Fruit fly (Drosophila melanogaster): Measurements from ENCODE around the gene CG12057.

DNA sequence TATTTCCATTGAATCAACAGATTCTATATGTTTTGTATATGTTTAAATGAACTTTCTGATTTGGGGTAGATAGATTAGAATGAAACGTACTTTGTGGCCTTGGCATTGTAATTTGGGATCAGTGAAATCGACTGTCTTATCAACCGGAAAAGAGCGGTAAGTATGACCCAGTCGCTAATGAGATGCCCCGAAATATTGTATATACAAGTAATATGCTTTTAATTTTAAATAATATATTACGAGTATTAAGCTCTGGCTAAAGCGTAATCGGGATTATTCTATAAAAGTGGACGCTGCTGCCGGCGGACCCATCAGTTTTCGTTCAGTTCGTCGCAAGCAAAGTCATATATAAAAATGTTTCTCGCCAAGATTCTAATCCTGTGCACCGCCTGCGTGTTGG, 25.1 kb downstream of the CG12057 start, which contains the start of gene CG15369:
- TF ChIP-seq gl (tag; optimal IDR thresholded peaks at IDR 0.05) (no peak), D1 (tag; optimal IDR thresholded peaks at IDR 0.05) (no peak), CG10348 (GFP tag; IDR thresholded peaks at IDR 0.05) (no peak), Snoo (tag; optimal IDR thresholded peaks at IDR 0.05) (no peak), CG34367 (tag; optimal IDR thresholded peaks at IDR 0.05) (no peak), CG8301 (tag; optimal IDR thresholded peaks at IDR 0.05) (no peak), CG32121 (GFP tag; IDR thresholded peaks at IDR 0.05) (no peak), fd96Ca (GFP tag; IDR thresholded peaks at IDR 0.05) (no peak), EcR (GFP tag; optimal IDR thresholded peaks at IDR 0.05) (no peak)

Measured in whole organism, pupa.